Fruit fly (Drosophila melanogaster) whole organism, embryonic: ENCODE measurements around the gene CG8925.

ENCODE experiments used
- Adf1 ChIP-seq: fragments of 200-800 bp; sonication (Bioruptor generic); IDR thresholded peaks from 2 replicates; pipeline ENCODE4 v1.3.6; 2022; ENCODE audit warnings: missing biosample characterization, missing genetic modification characterization
- CG11560 ChIP-seq: fragments of 200-800 bp; sonication (Bioruptor generic); IDR thresholded peaks from 3 replicates; pipeline ENCODE4 v1.3.6; 2022; ENCODE audit warnings: missing biosample characterization, missing genetic modification characterization
- CG12299 ChIP-seq: fragments of 200-800 bp; sonication (Bioruptor generic); optimal IDR thresholded peaks from 2 replicates; lab custom pipeline; 2018; ENCODE audit warnings: missing biosample characterization, mild to moderate bottlenecking, missing genetic modification characterization
- CG13624 ChIP-seq: fragments of 200-800 bp; sonication (Bioruptor generic); optimal IDR thresholded peaks from 2 replicates; lab custom pipeline; 2016; ENCODE audit warnings: missing biosample characterization, missing genetic modification characterization
- CG14860 ChIP-seq: fragments of 200-800 bp; sonication (Bioruptor generic); IDR thresholded peaks from 3 replicates; pipeline ENCODE4 v1.3.6; 2022; ENCODE audit warnings: missing biosample characterization, missing genetic modification characterization; ENCODE audit not compliant: partially characterized antibody
- CG15696 ChIP-seq: fragments of 200-800 bp; sonication (Bioruptor generic); optimal IDR thresholded peaks from 2 replicates; lab custom pipeline; 2019; ENCODE audit warnings: missing biosample characterization, mild to moderate bottlenecking, missing genetic modification characterization, moderate library complexity
- CG1603 ChIP-seq: fragments of 200-800 bp; sonication (Bioruptor generic); optimal IDR thresholded peaks from 2 replicates; lab custom pipeline; 2019; ENCODE audit warnings: missing biosample characterization, mild to moderate bottlenecking, missing genetic modification characterization, moderate library complexity
- CG17359 ChIP-seq: fragments of 200-800 bp; sonication (Bioruptor generic); optimal IDR thresholded peaks from 3 replicates; lab custom pipeline; 2018; ENCODE audit warnings: missing biosample characterization, mild to moderate bottlenecking, missing genetic modification characterization, moderate library complexity
- CG18476 ChIP-seq: fragments of 200-800 bp; sonication (Bioruptor generic); optimal IDR thresholded peaks from 2 replicates; lab custom pipeline; 2016; ENCODE audit warnings: missing biosample characterization, mild to moderate bottlenecking, missing genetic modification characterization
- CG18764 ChIP-seq: fragments of 200-800 bp; sonication (Bioruptor generic); optimal IDR thresholded peaks from 3 replicates; lab custom pipeline; 2016; ENCODE audit warnings: missing biosample characterization, missing genetic modification characterization
- CG2678 ChIP-seq: fragments of 200-800 bp; sonication (Bioruptor generic); optimal IDR thresholded peaks from 3 replicates; lab custom pipeline; 2019; ENCODE audit warnings: missing biosample characterization, mild to moderate bottlenecking, missing genetic modification characterization, moderate library complexity
- CG2712 ChIP-seq: fragments of 200-800 bp; optimal IDR thresholded peaks from 3 replicates; lab custom pipeline; 2019; ENCODE audit warnings: missing biosample characterization, mild to moderate bottlenecking, missing genetic modification characterization, moderate library complexity
- CG3163 ChIP-seq: fragments of 200-800 bp; sonication (Bioruptor generic); optimal IDR thresholded peaks from 3 replicates; lab custom pipeline; 2016; ENCODE audit warnings: missing biosample characterization, missing genetic modification characterization
- CG3407 ChIP-seq: fragments of 200-800 bp; sonication (Bioruptor generic); optimal IDR thresholded peaks from 2 replicates; lab custom pipeline; 2018; ENCODE audit warnings: missing biosample characterization, mild to moderate bottlenecking, missing genetic modification characterization
- CG6813 ChIP-seq: fragments of 200-800 bp; sonication (Bioruptor generic); optimal IDR thresholded peaks from 2 replicates; lab custom pipeline; 2017; ENCODE audit warnings: missing biosample characterization, missing genetic modification characterization, mild to moderate bottlenecking, moderate library complexity, missing genetic modification reagents
- CG7372 ChIP-seq: fragments of 200-800 bp; sonication (Bioruptor generic); IDR thresholded peaks from 2 replicates; pipeline ENCODE4 v1.3.6; 2022; ENCODE audit warnings: missing biosample characterization, missing genetic modification characterization
- CG7786 ChIP-seq: fragments of 200-800 bp; sonication (Bioruptor generic); optimal IDR thresholded peaks from 2 replicates; lab custom pipeline; 2016; ENCODE audit warnings: missing biosample characterization, missing genetic modification characterization
- CG8478 ChIP-seq: fragments of >200 bp; optimal IDR thresholded peaks from 2 replicates; lab custom pipeline; 2018
- CG9437 ChIP-seq: fragments of 200-800 bp; sonication (Bioruptor generic); optimal IDR thresholded peaks from 2 replicates; lab custom pipeline; 2018; ENCODE audit warnings: missing biosample characterization, mild to moderate bottlenecking, missing genetic modification characterization
- CG9727 ChIP-seq: fragments of 200-800 bp; sonication (Bioruptor generic); optimal IDR thresholded peaks from 3 replicates; lab custom pipeline; 2017; ENCODE audit warnings: missing biosample characterization, mild to moderate bottlenecking, missing genetic modification characterization
- D19A ChIP-seq: fragments of 200-800 bp; optimal IDR thresholded peaks from 3 replicates; lab custom pipeline; 2019; ENCODE audit warnings: missing biosample characterization, mild to moderate bottlenecking, missing genetic modification characterization, moderate library complexity
- Dek ChIP-seq: fragments of 200-800 bp; sonication (Bioruptor generic); optimal IDR thresholded peaks from 3 replicates; lab custom pipeline; 2019; ENCODE audit warnings: missing biosample characterization, mild to moderate bottlenecking, missing genetic modification characterization, moderate library complexity
- Dref ChIP-seq: fragments of 200-800 bp; sonication (Bioruptor generic); IDR thresholded peaks from 2 replicates; pipeline ENCODE4 v1.3.6; 2022; ENCODE audit warnings: missing biosample characterization, missing genetic modification characterization
- Hr78 ChIP-seq, 2 experiments: fragments of 200-800 bp in 1 of 2; fragments of >200 bp in 1 of 2; sonication (Bioruptor generic) in 1 of 2; optimal IDR thresholded peaks; 2 replicates each; lab custom pipeline; 2017 to 2019; ENCODE audit warnings: missing biosample characterization in 2 of 2, missing genetic modification characterization in 2 of 2, mild to moderate bottlenecking in 1 of 2, moderate library complexity in 1 of 2
- NFAT ChIP-seq: fragments of 200-800 bp; sonication (Bioruptor generic); IDR thresholded peaks from 2 replicates; pipeline ENCODE4 v1.3.6; 2022; ENCODE audit warnings: missing biosample characterization, missing genetic modification characterization
- Opbp ChIP-seq: fragments of 200-800 bp; sonication (Bioruptor generic); IDR thresholded peaks from 3 replicates; pipeline ENCODE4 v1.3.6; 2022; ENCODE audit warnings: missing biosample characterization, missing genetic modification characterization; ENCODE audit not compliant: partially characterized antibody
- Spps ChIP-seq: fragments of 200-800 bp; sonication (Bioruptor generic); optimal IDR thresholded peaks from 2 replicates; lab custom pipeline; 2018; ENCODE audit warnings: missing biosample characterization, mild to moderate bottlenecking, missing genetic modification characterization
- Sry-β ChIP-seq: fragments of 200-800 bp; sonication (Bioruptor generic); optimal IDR thresholded peaks from 2 replicates; lab custom pipeline; 2018; ENCODE audit warnings: missing biosample characterization, mild to moderate bottlenecking, missing genetic modification characterization, moderate library complexity
- Sry-δ ChIP-seq: fragments of 200-800 bp; sonication (Bioruptor generic); optimal IDR thresholded peaks from 2 replicates; lab custom pipeline; 2016; ENCODE audit warnings: missing biosample characterization, missing genetic modification characterization
- TFAM ChIP-seq: fragments of 200-800 bp; sonication (Bioruptor generic); optimal IDR thresholded peaks from 2 replicates; lab custom pipeline; 2017; ENCODE audit warnings: missing biosample characterization, missing genetic modification characterization, inconsistent platforms
- Usf ChIP-seq: fragments of 200-800 bp; sonication (Bioruptor generic); optimal IDR thresholded peaks from 2 replicates; lab custom pipeline; 2017; ENCODE audit warnings: missing genotype, missing biosample characterization, missing genetic modification characterization
- az2 ChIP-seq: fragments of 200-800 bp; sonication (Bioruptor generic); optimal IDR thresholded peaks from 3 replicates; lab custom pipeline; 2016; ENCODE audit warnings: missing biosample characterization, missing genetic modification characterization
- fd102C ChIP-seq: fragments of 200-800 bp; sonication (Bioruptor generic); optimal IDR thresholded peaks from 2 replicates; lab custom pipeline; 2018; ENCODE audit warnings: missing biosample characterization, mild to moderate bottlenecking, missing genetic modification characterization, moderate library complexity
- gfzf ChIP-seq: fragments of 200-800 bp; sonication (Bioruptor generic); optimal IDR thresholded peaks from 2 replicates; lab custom pipeline; 2016; ENCODE audit warnings: missing biosample characterization, mild to moderate bottlenecking, missing genetic modification characterization, moderate library complexity
- hb ChIP-seq: fragments of 200-800 bp; sonication (Bioruptor generic); IDR thresholded peaks from 3 replicates; pipeline ENCODE4 v1.3.6; 2022; ENCODE audit warnings: missing biosample characterization, missing genetic modification characterization; ENCODE audit not compliant: partially characterized antibody
- jumu ChIP-seq: fragments of 200-800 bp; sonication (Bioruptor generic); optimal IDR thresholded peaks from 3 replicates; lab custom pipeline; 2016; ENCODE audit warnings: missing biosample characterization, missing genetic modification characterization
- lov ChIP-seq, 2 experiments: fragments of 200-800 bp in 1 of 2; fragments of >200 bp in 1 of 2; sonication (Bioruptor generic) in 1 of 2; IDR thresholded peaks in 1 of 2; optimal IDR thresholded peaks in 1 of 2; 2 replicates in 1 of 2; 3 replicates in 1 of 2; pipeline versions ENCODE4 v1.3.6 to Lab custom; 2017 to 2022; ENCODE audit warnings: missing biosample characterization in 1 of 2, missing genetic modification characterization in 1 of 2
- nerfin-1 ChIP-seq: fragments of 200-800 bp; sonication (Bioruptor generic); optimal IDR thresholded peaks from 3 replicates; lab custom pipeline; 2019; ENCODE audit warnings: missing biosample characterization, mild to moderate bottlenecking, missing genetic modification characterization, moderate library complexity
- onecut ChIP-seq: fragments of 200-800 bp; sonication (Bioruptor generic); IDR thresholded peaks from 2 replicates; pipeline ENCODE4 v1.3.6; 2022; ENCODE audit warnings: missing biosample characterization, missing genetic modification characterization
- pb ChIP-seq: fragments of 200-800 bp; sonication (Bioruptor generic); optimal IDR thresholded peaks from 3 replicates; lab custom pipeline; 2016; ENCODE audit warnings: missing biosample characterization, missing genetic modification characterization
- rib ChIP-seq: fragments of 200-800 bp; sonication (Bioruptor generic); IDR thresholded peaks from 2 replicates; pipeline ENCODE4 v1.3.6; 2022; ENCODE audit warnings: missing biosample characterization, missing genetic modification characterization
- sc ChIP-seq, 3 experiments: fragments of >200 bp in 2 of 3; fragments of 200-800 bp in 1 of 3; sonication (Bioruptor generic) in 1 of 3; optimal IDR thresholded peaks; 2 replicates in 2 of 3; 3 replicates in 1 of 3; lab custom pipeline; 2017; ENCODE audit warnings: mild to moderate bottlenecking in 1 of 3, missing biosample characterization in 1 of 3, missing genetic modification characterization in 1 of 3, missing genetic modification reagents in 1 of 3
- sens ChIP-seq: fragments of 200-800 bp; sonication (Bioruptor generic); peaks from one replicate; lab custom pipeline; 2016; ENCODE audit warnings: missing biosample characterization, missing genetic modification characterization
- sqz ChIP-seq: fragments of 200-800 bp; sonication (Bioruptor generic); optimal IDR thresholded peaks from 3 replicates; lab custom pipeline; 2018; ENCODE audit warnings: missing biosample characterization, mild to moderate bottlenecking, missing genetic modification characterization
- trh ChIP-seq: fragments of 200-800 bp; sonication (Bioruptor generic); optimal IDR thresholded peaks from 2 replicates; lab custom pipeline; 2016; ENCODE audit warnings: missing biosample characterization, missing genetic modification characterization
- ttk ChIP-seq: fragments of 200-800 bp; sonication (Bioruptor generic); IDR thresholded peaks from 2 replicates; pipeline ENCODE4 v2.1.2; 2022; ENCODE audit warnings: missing biosample characterization, missing genetic modification characterization
- unpg ChIP-seq: fragments of 200-800 bp; sonication (Bioruptor generic); optimal IDR thresholded peaks from 3 replicates; lab custom pipeline; 2018; ENCODE audit warnings: missing biosample characterization, mild to moderate bottlenecking, missing genetic modification characterization, moderate library complexity
- usp ChIP-seq: fragments of >200 bp; optimal IDR thresholded peaks from 2 replicates; lab custom pipeline; 2017; ENCODE audit warnings: missing biosample characterization, missing genetic modification characterization

CG8925 gene

dm6 chr3R:16224415-16225165 is 52.8 kb downstream of the CG8925 start (continued):
- TF ChIP-seq trh (GFP tag; lab: Kevin White, UChicago) (peak; percentile 93), onecut (GFP tag; lab: Robert Waterston, UW) (peak; percentile 95), CG15696 (tag; lab: Kevin White, UChicago) (peak; percentile 78), CG9437 (GFP tag; lab: Kevin White, UChicago) (peak; percentile 90), Usf (GFP tag; lab: Kevin White, UChicago) (peak; percentile 89), CG2712 (tag; lab: Kevin White, UChicago) (peak; percentile 99), CG3163 (peak; percentile 90), az2 (GFP tag; lab: Kevin White, UChicago) (peak; percentile 97), CG13624 (GFP tag; lab: Kevin White, UChicago) (peak; percentile 98), CG18764 (GFP tag; lab: Kevin White, UChicago) (peak; percentile 96), Opbp (no peak), rib (GFP tag; lab: Robert Waterston, UW) (no peak), D19A (tag; lab: Kevin White, UChicago) (peak; percentile 96), Dref (GFP tag; lab: Robert Waterston, UW) (no peak), jumu (GFP tag; lab: Kevin White, UChicago) (peak; percentile 98), unpg (GFP tag; lab: Kevin White, UChicago) (peak; percentile 99), CG11560 (no peak), gfzf (GFP tag; lab: Kevin White, UChicago) (peak; percentile 14), CG6813 (GFP tag; lab: Kevin White, UChicago) (peak; percentile 97), CG7372 (GFP tag; lab: Robert Waterston, UW) (no peak), Sry-δ (GFP tag; lab: Kevin White, UChicago) (peak; percentile 75), lov (optimal IDR thresholded peaks at IDR 0.05; lab: Kevin White, UChicago) (no peak), lov (GFP tag; IDR thresholded peaks at IDR 0.05; lab: Robert Waterston, UW) (no peak), CG7786 (peak; percentile 98), nerfin-1 (peak; percentile 96), CG12299 (tag; lab: Kevin White, UChicago) (peak; percentile 98), sc (optimal IDR thresholded peaks at IDR 0.05; lab: Kevin White, UChicago) (no peak), sc (GFP tag; optimal IDR thresholded peaks at IDR 0.05; lab: Kevin White, UChicago) (peak; percentile 97), CG1603 (peak; percentile 90), CG2678 (tag; lab: Kevin White, UChicago) (peak; percentile 99), TFAM (GFP tag; lab: Kevin White, UChicago) (peak; percentile 86), NFAT (no peak), CG14860 (no peak), CG18476 (GFP tag; lab: Kevin White, UChicago) (peak; percentile 98), Spps (peak; percentile 99), sqz (peak; percentile 95), sens (GFP tag; lab: Kevin White, UChicago) (peak; percentile 100), CG17359 (tag; lab: Kevin White, UChicago) (peak; percentile 99), Dek (peak; percentile 98), hb (GFP tag; lab: Robert Waterston, UW) (no peak), usp (GFP tag; lab: Kevin White, UChicago) (no peak), fd102C (GFP tag; lab: Kevin White, UChicago) (peak; percentile 44), CG3407 (GFP tag; lab: Kevin White, UChicago) (peak; percentile 96), Adf1 (GFP tag; lab: Robert Waterston, UW) (no peak), CG9727 (GFP tag; lab: Kevin White, UChicago) (peak; percentile 97), pb (peak; percentile 98), Hr78 (GFP tag; optimal IDR thresholded peaks at IDR 0.05; lab: Kevin White, UChicago) (peak in 1 of 2 experiments; percentile 93), CG8478 (no peak), ttk (GFP tag; lab: Robert Waterston, UW) (no peak), Sry-β (GFP tag; lab: Kevin White, UChicago) (peak; percentile 75)
